Fruit fly (Drosophila melanogaster) whole organism, wandering third instar larva: ENCODE data around the gene CG7810.

Experiments used
- Abd-B ChIP-seq: fragments of >200 bp; optimal IDR thresholded peaks from 2 replicates; lab custom pipeline; 2017; ENCODE audit warnings: missing biosample characterization, missing genetic modification characterization
- CG32264 ChIP-seq: fragments of 200-800 bp; sonication (Bioruptor generic); optimal IDR thresholded peaks from 2 replicates; lab custom pipeline; 2016; ENCODE audit warnings: missing biosample characterization, missing genetic modification characterization
- CG9705 ChIP-seq: fragments of 200-800 bp; sonication (Bioruptor generic); optimal IDR thresholded peaks from 2 replicates; lab custom pipeline; 2018; ENCODE audit warnings: missing biosample characterization, mild to moderate bottlenecking, missing genetic modification characterization
- CrebA ChIP-seq: fragments of 200-800 bp; sonication (Bioruptor generic); optimal IDR thresholded peaks from 2 replicates; lab custom pipeline; 2016; ENCODE audit warnings: missing biosample characterization, mild to moderate bottlenecking, missing genetic modification characterization, borderline replicate concordance
- Dfd ChIP-seq: fragments of >200 bp; optimal IDR thresholded peaks from 2 replicates; lab custom pipeline; 2017; ENCODE audit warnings: missing biosample characterization, missing genetic modification characterization
- GATAd ChIP-seq: sonication (Bioruptor generic); optimal IDR thresholded peaks from 2 replicates; lab custom pipeline; 2016; ENCODE audit warnings: missing biosample characterization, missing genetic modification characterization
- HLH106 ChIP-seq: fragments of 200-800 bp; optimal IDR thresholded peaks from 3 replicates; lab custom pipeline; 2019; ENCODE audit warnings: missing biosample characterization, mild to moderate bottlenecking, missing genetic modification characterization, moderate library complexity
- Hnf4 ChIP-seq: fragments of 200-800 bp; sonication (Bioruptor generic); optimal IDR thresholded peaks from 2 replicates; lab custom pipeline; 2016; ENCODE audit warnings: missing biosample characterization, mild to moderate bottlenecking, missing genetic modification characterization
- Hr78 ChIP-seq: fragments of >200 bp; optimal IDR thresholded peaks from 2 replicates; lab custom pipeline; 2017; ENCODE audit warnings: missing biosample characterization, missing genetic modification characterization
- Hr83 ChIP-seq: fragments of 200-300 bp; sonication (Bioruptor generic); optimal IDR thresholded peaks from 2 replicates; lab custom pipeline; 2016; ENCODE audit warnings: missing biosample characterization, mild to moderate bottlenecking, missing genetic modification characterization, moderate library complexity; ENCODE audit not compliant: poor library complexity, severe bottlenecking
- Mio ChIP-seq: sonication (Bioruptor generic); optimal IDR thresholded peaks from 2 replicates; lab custom pipeline; 2016; ENCODE audit warnings: missing biosample characterization, missing genetic modification characterization
- Myc ChIP-seq: fragments of >200 bp; optimal IDR thresholded peaks from 2 replicates; lab custom pipeline; 2017
- N ChIP-seq: fragments of >200 bp; optimal IDR thresholded peaks from 2 replicates; lab custom pipeline; 2018; ENCODE audit warnings: missing biosample characterization, missing external identifiers, missing genetic modification characterization
- OdsH ChIP-seq: fragments of 200-800 bp; sonication (Bioruptor generic); optimal IDR thresholded peaks from 2 replicates; lab custom pipeline; 2016; ENCODE audit warnings: missing biosample characterization, mild to moderate bottlenecking, missing genetic modification characterization
- Rel ChIP-seq, 2 experiments: fragments of 200-800 bp; sonication (Bioruptor generic) in 1 of 2; optimal IDR thresholded peaks; 2 replicates in 1 of 2; 3 replicates in 1 of 2; lab custom pipeline; 2016 to 2019; ENCODE audit warnings: mild to moderate bottlenecking in 2 of 2, missing biosample characterization in 2 of 2, missing genetic modification characterization in 2 of 2, moderate library complexity in 1 of 2
- Sp1 ChIP-seq: fragments of 200-800 bp; sonication (Bioruptor generic); optimal IDR thresholded peaks from 3 replicates; lab custom pipeline; 2019; ENCODE audit warnings: missing biosample characterization, mild to moderate bottlenecking, missing genetic modification characterization, moderate library complexity
- Vsx2 ChIP-seq: fragments of 200-300, 225-300 bp; sonication (Bioruptor generic); optimal IDR thresholded peaks from 2 replicates; lab custom pipeline; 2018; ENCODE audit warnings: missing biosample characterization, missing genetic modification characterization; ENCODE audit not compliant: partially characterized antibody
- br ChIP-seq: fragments of 200-800 bp; sonication (Bioruptor generic); optimal IDR thresholded peaks from 2 replicates; lab custom pipeline; 2016; ENCODE audit warnings: missing biosample characterization, missing genetic modification characterization
- brk ChIP-seq: fragments of 200-800 bp; sonication (Bioruptor generic); optimal IDR thresholded peaks from 2 replicates; lab custom pipeline; 2016; ENCODE audit warnings: missing biosample characterization, mild to moderate bottlenecking, missing genetic modification characterization
- dl ChIP-seq, 2 experiments: fragments of 175-275, 200-275 bp in 1 of 2; fragments of 200-275 bp in 1 of 2; sonication (Bioruptor generic); optimal IDR thresholded peaks; lab custom pipeline; 2018; ENCODE audit warnings: mild to moderate bottlenecking in 2 of 2, missing biosample characterization in 2 of 2, missing genetic modification characterization in 2 of 2, moderate library complexity in 2 of 2; ENCODE audit not compliant: partially characterized antibody in 2 of 2, insufficient read depth in 1 of 2
- dsf ChIP-seq: sonication (Bioruptor generic); optimal IDR thresholded peaks from 2 replicates; lab custom pipeline; 2016; ENCODE audit warnings: missing biosample characterization, missing genetic modification characterization, borderline replicate concordance
- foxo ChIP-seq, 2 experiments: fragments of 200-800 bp; sonication (Bioruptor generic); optimal IDR thresholded peaks; 2 replicates in 1 of 2; 3 replicates in 1 of 2; lab custom pipeline; 2016 to 2017; ENCODE audit warnings: missing biosample characterization in 2 of 2, missing genetic modification characterization in 2 of 2
- fru ChIP-seq: fragments of 200-800 bp; sonication (Bioruptor generic); optimal IDR thresholded peaks from 3 replicates; lab custom pipeline; 2016; ENCODE audit warnings: missing biosample characterization, mild to moderate bottlenecking, missing genetic modification characterization
- h ChIP-seq: fragments of 200-800 bp; sonication (Bioruptor generic); optimal IDR thresholded peaks from 3 replicates; lab custom pipeline; 2016; ENCODE audit warnings: missing biosample characterization, mild to moderate bottlenecking, missing genetic modification characterization
- lola ChIP-seq: fragments of >200 bp; optimal IDR thresholded peaks from 2 replicates; lab custom pipeline; 2017; ENCODE audit warnings: missing biosample characterization, missing genetic modification characterization
- psq ChIP-seq: fragments of 200-800 bp; sonication (Bioruptor generic); optimal IDR thresholded peaks from 3 replicates; lab custom pipeline; 2017; ENCODE audit warnings: missing biosample characterization, mild to moderate bottlenecking, missing genetic modification characterization, moderate library complexity
- rgr ChIP-seq: fragments of 200-800 bp; sonication (Bioruptor generic); optimal IDR thresholded peaks from 3 replicates; lab custom pipeline; 2016; ENCODE audit warnings: missing biosample characterization, mild to moderate bottlenecking, missing genetic modification characterization
- sage ChIP-seq: fragments of 200-800 bp; sonication (Bioruptor generic); optimal IDR thresholded peaks from 2 replicates; lab custom pipeline; 2016; ENCODE audit warnings: missing biosample characterization, mild to moderate bottlenecking, missing genetic modification characterization
- sv ChIP-seq: fragments of 200-800 bp; sonication (Bioruptor generic); optimal IDR thresholded peaks from 3 replicates; lab custom pipeline; 2016; ENCODE audit warnings: missing biosample characterization, missing genetic modification characterization
- woc ChIP-seq: sonication (Bioruptor generic); optimal IDR thresholded peaks from 2 replicates; lab custom pipeline; 2016; ENCODE audit warnings: missing biosample characterization, mild to moderate bottlenecking, missing genetic modification characterization

CG7810 gene

dm6 chr2L:8290092-8290424 is 20.9 kb downstream of the CG7810 start:
- no peak for TF ChIP-seq Mio (GFP tag; lab: Kevin White, UChicago)
- no peak for TF ChIP-seq woc
- TF ChIP-seq rgr, result no peak
- TF ChIP-seq Abd-B (GFP tag; lab: Kevin White, UChicago), result no peak
- TF ChIP-seq br (GFP tag; lab: Kevin White, UChicago), result no peak
- TF ChIP-seq OdsH (GFP tag; lab: Kevin White, UChicago), result no peak
- no peak for TF ChIP-seq Dfd (GFP tag; lab: Kevin White, UChicago)
- no peak for TF ChIP-seq CG32264
- TF ChIP-seq h (GFP tag; lab: Kevin White, UChicago), result no peak
- no peak for TF ChIP-seq Vsx2 (GFP tag; lab: Kevin White, UChicago)

dm6 chr2L:8289352-8290091 is 21.5 kb downstream of the CG7810 start:
- no peak for TF ChIP-seq Abd-B (GFP tag; lab: Kevin White, UChicago)
- TF ChIP-seq fru (GFP tag; lab: Kevin White, UChicago), result no peak
- TF ChIP-seq CrebA, result no peak
- no peak for TF ChIP-seq Myc (lab: Kevin White, UChicago)
- no peak for TF ChIP-seq sage (GFP tag; lab: Kevin White, UChicago)

dm6 chr2L:8288087-8288486 is 22.9 kb downstream of the CG7810 start:
- TF ChIP-seq sv (GFP tag; lab: Kevin White, UChicago) (no peak), CrebA (no peak)

- no peak for TF ChIP-seq lola (GFP tag; lab: Kevin White, UChicago)
- no peak for TF ChIP-seq Mio (GFP tag; lab: Kevin White, UChicago)
- TF ChIP-seq N, result no peak
- no peak for TF ChIP-seq rgr
- TF ChIP-seq fru (GFP tag; lab: Kevin White, UChicago), result no peak
- no peak for TF ChIP-seq Hr78 (GFP tag; lab: Kevin White, UChicago)
- no peak for TF ChIP-seq GATAd (GFP tag; lab: Kevin White, UChicago)
- no peak for TF ChIP-seq sage (GFP tag; lab: Kevin White, UChicago)
- no peak for TF ChIP-seq psq
- TF ChIP-seq sv (GFP tag; lab: Kevin White, UChicago), result no peak
- TF ChIP-seq CG32264, result no peak
- no peak for TF ChIP-seq Sp1 (GFP tag; lab: Kevin White, UChicago)
- TF ChIP-seq brk (GFP tag; lab: Kevin White, UChicago), result no peak
- TF ChIP-seq h (GFP tag; lab: Kevin White, UChicago), result no peak
- TF ChIP-seq Hnf4, result no peak
- TF ChIP-seq foxo (GFP tag; optimal IDR thresholded peaks at IDR 0.05; lab: Kevin White, UChicago), result no peak
- TF ChIP-seq CG9705, result no peak
Observed at dm6 chr2L:8286595-8286994, 24.4 kb downstream of the CG7810 start.

- TF ChIP-seq Hr83 (GFP tag; lab: Kevin White, UChicago) (no peak), Rel (GFP tag; optimal IDR thresholded peaks at IDR 0.05; lab: Kevin White, UChicago) (no peak), Rel (tag; optimal IDR thresholded peaks at IDR 0.05; lab: Kevin White, UChicago) (no peak), dl (GFP tag; optimal IDR thresholded peaks at IDR 0.05; lab: Kevin White, UChicago; ENCODE audit: insufficient read depth in 1 of 2, partially characterized antibody in 2 of 2) (no peak), HLH106 (tag; lab: Kevin White, UChicago) (no peak), Myc (lab: Kevin White, UChicago) (no peak), dsf (GFP tag; lab: Kevin White, UChicago) (no peak), h (GFP tag; lab: Kevin White, UChicago) (peak; percentile 7), foxo (GFP tag; optimal IDR thresholded peaks at IDR 0.05; lab: Kevin White, UChicago) (peak in 1 of 2 experiments; percentile 3)
Observed at dm6 chr2L:8284913-8285619, 25.9 kb downstream of the CG7810 start.
